Fruit fly (Drosophila melanogaster) whole organism, embryonic: ENCODE data around the gene CG11920.

Source experiments
- Asciz ChIP-seq: fragments of 200-800 bp; sonication (Bioruptor generic); optimal IDR thresholded peaks from 2 replicates; lab custom pipeline; 2017; ENCODE audit warnings: missing biosample characterization, mild to moderate bottlenecking, missing genetic modification characterization, missing genetic modification reagents
- C15 ChIP-seq: fragments of 200-800 bp; sonication (Bioruptor generic); IDR thresholded peaks from 3 replicates; pipeline ENCODE4 v1.3.6; 2022; ENCODE audit warnings: missing biosample characterization, missing genetic modification characterization
- CG10147 ChIP-seq: fragments of 200-800 bp; sonication (Bioruptor generic); optimal IDR thresholded peaks from 2 replicates; lab custom pipeline; 2019; ENCODE audit warnings: missing biosample characterization, mild to moderate bottlenecking, missing genetic modification characterization, moderate library complexity
- CG10267 ChIP-seq: fragments of 200-800 bp; sonication (Bioruptor generic); optimal IDR thresholded peaks from 2 replicates; lab custom pipeline; 2018; ENCODE audit warnings: missing biosample characterization, mild to moderate bottlenecking, missing genetic modification characterization, moderate library complexity
- CG10274 ChIP-seq: fragments of 200-800 bp; sonication (Bioruptor generic); optimal IDR thresholded peaks from 3 replicates; lab custom pipeline; 2017; ENCODE audit warnings: missing biosample characterization, mild to moderate bottlenecking, missing genetic modification characterization
- CG10654 ChIP-seq: fragments of 200-800 bp; sonication (Bioruptor generic); optimal IDR thresholded peaks from 2 replicates; lab custom pipeline; 2016; ENCODE audit warnings: missing biosample characterization, missing genetic modification characterization
- CG13296 ChIP-seq: fragments of 200-800 bp; sonication (Bioruptor generic); optimal IDR thresholded peaks from 3 replicates; lab custom pipeline; 2018; ENCODE audit warnings: missing biosample characterization, mild to moderate bottlenecking, missing genetic modification characterization
- CG17829 ChIP-seq: fragments of 200-800 bp; optimal IDR thresholded peaks from 2 replicates; lab custom pipeline; 2019; ENCODE audit warnings: missing biosample characterization, mild to moderate bottlenecking, missing genetic modification characterization, moderate library complexity
- CG30020 ChIP-seq: fragments of 200-800 bp; optimal IDR thresholded peaks from 2 replicates; lab custom pipeline; 2019; ENCODE audit warnings: missing biosample characterization, mild to moderate bottlenecking, missing genetic modification characterization, moderate library complexity
- CG32772 ChIP-seq: fragments of 200-800 bp; sonication (Bioruptor generic); IDR thresholded peaks from 2 replicates; pipeline ENCODE4 v1.3.6; 2022; ENCODE audit warnings: missing biosample characterization, missing genetic modification characterization
- CG34422 ChIP-seq: fragments of 200-800 bp; sonication (Bioruptor generic); IDR thresholded peaks from 3 replicates; pipeline ENCODE4 v1.3.6; 2022; ENCODE audit warnings: missing biosample characterization, missing genetic modification characterization
- CG3838 ChIP-seq: fragments of 200-800 bp; sonication (Bioruptor generic); optimal IDR thresholded peaks from 3 replicates; lab custom pipeline; 2016; ENCODE audit warnings: missing biosample characterization, missing genetic modification characterization
- CG4328 ChIP-seq: fragments of 200-800 bp; sonication (Bioruptor generic); optimal IDR thresholded peaks from 3 replicates; lab custom pipeline; 2017; ENCODE audit warnings: missing biosample characterization, missing genetic modification reagents, missing genetic modification characterization
- CG4424 ChIP-seq: fragments of 200-800 bp; sonication (Bioruptor generic); optimal IDR thresholded peaks from 3 replicates; lab custom pipeline; 2016; ENCODE audit warnings: missing biosample characterization, missing genetic modification characterization
- CG6175 ChIP-seq: fragments of 200-800 bp; sonication (Bioruptor generic); IDR thresholded peaks from 3 replicates; pipeline ENCODE4 v1.3.6; 2022; ENCODE audit warnings: missing biosample characterization, missing genetic modification characterization
- CG6854 ChIP-seq: fragments of 200-800 bp; sonication (Bioruptor generic); optimal IDR thresholded peaks from 3 replicates; lab custom pipeline; 2017; ENCODE audit warnings: missing biosample characterization, mild to moderate bottlenecking, missing genetic modification characterization
- CG7928 ChIP-seq: fragments of 200-800 bp; sonication (Bioruptor generic); optimal IDR thresholded peaks from 2 replicates; lab custom pipeline; 2017; ENCODE audit warnings: missing biosample characterization, mild to moderate bottlenecking, missing genetic modification characterization
- CG8478 ChIP-seq: fragments of >200 bp; optimal IDR thresholded peaks from 2 replicates; lab custom pipeline; 2018
- CG8924 ChIP-seq: fragments of 200-800 bp; optimal IDR thresholded peaks from 3 replicates; lab custom pipeline; 2019; ENCODE audit warnings: missing biosample characterization, mild to moderate bottlenecking, missing genetic modification characterization, moderate library complexity
- CkIIα-i1 ChIP-seq: fragments of 200-800 bp; sonication (Bioruptor generic); IDR thresholded peaks from 2 replicates; pipeline ENCODE4 v1.3.6; 2022; ENCODE audit warnings: missing biosample characterization, missing genetic modification characterization
- Dek ChIP-seq: fragments of 200-800 bp; sonication (Bioruptor generic); optimal IDR thresholded peaks from 3 replicates; lab custom pipeline; 2019; ENCODE audit warnings: missing biosample characterization, mild to moderate bottlenecking, missing genetic modification characterization, moderate library complexity
- Ets97D ChIP-seq: fragments of 200-800 bp; sonication (Bioruptor generic); optimal IDR thresholded peaks from 3 replicates; lab custom pipeline; 2016; ENCODE audit warnings: missing biosample characterization, missing genetic modification characterization
- Fer3 ChIP-seq: fragments of 200-800 bp; sonication (Bioruptor generic); optimal IDR thresholded peaks from 2 replicates; lab custom pipeline; 2018; ENCODE audit warnings: missing biosample characterization, mild to moderate bottlenecking, missing genetic modification characterization, moderate library complexity
- Gsc ChIP-seq: fragments of 200-800 bp; sonication (Bioruptor generic); IDR thresholded peaks from 2 replicates; pipeline ENCODE4 v1.3.6; 2022; ENCODE audit warnings: missing biosample characterization, missing genetic modification characterization
- HLH3B ChIP-seq: fragments of 200-800 bp; sonication (Bioruptor generic); IDR thresholded peaks from 2 replicates; pipeline ENCODE4 v1.3.6; 2022; ENCODE audit warnings: missing biosample characterization, missing genetic modification characterization
- Hr78 ChIP-seq, 2 experiments: fragments of 200-800 bp in 1 of 2; fragments of >200 bp in 1 of 2; sonication (Bioruptor generic) in 1 of 2; optimal IDR thresholded peaks; 2 replicates each; lab custom pipeline; 2017 to 2019; ENCODE audit warnings: missing biosample characterization in 2 of 2, missing genetic modification characterization in 2 of 2, mild to moderate bottlenecking in 1 of 2, moderate library complexity in 1 of 2
- Hsf ChIP-seq: fragments of 200-800 bp; sonication (Bioruptor generic); optimal IDR thresholded peaks from 3 replicates; lab custom pipeline; 2016; ENCODE audit warnings: missing biosample characterization, missing genetic modification characterization
- Mes4 ChIP-seq: fragments of 200-800 bp; sonication (Bioruptor generic); optimal IDR thresholded peaks from 2 replicates; lab custom pipeline; 2016; ENCODE audit warnings: missing biosample characterization, missing genetic modification characterization
- NC2β ChIP-seq: fragments of 200-800 bp; sonication (Bioruptor generic); optimal IDR thresholded peaks from 2 replicates; lab custom pipeline; 2016; ENCODE audit warnings: missing biosample characterization, missing genetic modification characterization
- Oli ChIP-seq: fragments of 200-800 bp; sonication (Bioruptor generic); optimal IDR thresholded peaks from 2 replicates; lab custom pipeline; 2018; ENCODE audit warnings: missing biosample characterization, mild to moderate bottlenecking, missing genetic modification characterization, moderate library complexity
- Optix ChIP-seq: fragments of 200-800 bp; sonication (Bioruptor generic); IDR thresholded peaks from 3 replicates; pipeline ENCODE4 v1.3.6; 2022; ENCODE audit warnings: missing biosample characterization, missing genetic modification characterization
- Pdp1 ChIP-seq, 2 experiments: fragments of 200-800 bp; sonication (Bioruptor generic); optimal IDR thresholded peaks; 3 replicates each; lab custom pipeline; 2016; ENCODE audit warnings: missing biosample characterization in 2 of 2, missing genetic modification characterization in 2 of 2, mild to moderate bottlenecking in 1 of 2, moderate library complexity in 1 of 2
- Ravus ChIP-seq: fragments of 200-800 bp; sonication (Bioruptor generic); IDR thresholded peaks from 2 replicates; pipeline ENCODE4 v1.3.6; 2022; ENCODE audit warnings: missing biosample characterization, missing genetic modification characterization
- Sox102F ChIP-seq: fragments of 200-800 bp; sonication (Bioruptor generic); optimal IDR thresholded peaks from 2 replicates; lab custom pipeline; 2018; ENCODE audit warnings: missing biosample characterization, mild to moderate bottlenecking, missing genetic modification characterization, moderate library complexity
- corto ChIP-seq: fragments of 200-800 bp; sonication (Bioruptor generic); optimal IDR thresholded peaks from 2 replicates; lab custom pipeline; 2016; ENCODE audit warnings: missing biosample characterization, mild to moderate bottlenecking, missing genetic modification characterization, moderate library complexity
- eve ChIP-seq, 2 experiments: fragments of >200 bp; optimal IDR thresholded peaks; 2 replicates each; lab custom pipeline; 2017; ENCODE audit warnings: missing biosample characterization in 2 of 2, missing genetic modification characterization in 2 of 2
- ewg ChIP-seq: fragments of 200-800 bp; sonication (Bioruptor generic); optimal IDR thresholded peaks from 3 replicates; lab custom pipeline; 2017; ENCODE audit warnings: mild to moderate bottlenecking, missing biosample characterization, missing genetic modification reagents, missing genetic modification characterization
- exex ChIP-seq: fragments of 200-800 bp; sonication (Bioruptor generic); optimal IDR thresholded peaks from 4 replicates; lab custom pipeline; 2018; ENCODE audit warnings: missing biosample characterization, mild to moderate bottlenecking, missing genetic modification characterization, moderate library complexity
- gem ChIP-seq: fragments of 200-800 bp; sonication (Bioruptor generic); optimal IDR thresholded peaks from 2 replicates; lab custom pipeline; 2019; ENCODE audit warnings: missing biosample characterization, mild to moderate bottlenecking, missing genetic modification characterization, moderate library complexity
- ind ChIP-seq: fragments of 200-800 bp; sonication (Bioruptor generic); optimal IDR thresholded peaks from 3 replicates; lab custom pipeline; 2016; ENCODE audit warnings: missing biosample characterization, missing genetic modification characterization
- inv ChIP-seq: fragments of 200-800 bp; sonication (Bioruptor generic); IDR thresholded peaks from 2 replicates; pipeline ENCODE4 v1.3.6; 2022; ENCODE audit warnings: missing biosample characterization, missing genetic modification characterization; ENCODE audit not compliant: partially characterized antibody
- lov ChIP-seq, 2 experiments: fragments of 200-800 bp in 1 of 2; fragments of >200 bp in 1 of 2; sonication (Bioruptor generic) in 1 of 2; IDR thresholded peaks in 1 of 2; optimal IDR thresholded peaks in 1 of 2; 2 replicates in 1 of 2; 3 replicates in 1 of 2; pipeline versions ENCODE4 v1.3.6 to Lab custom; 2017 to 2022; ENCODE audit warnings: missing biosample characterization in 1 of 2, missing genetic modification characterization in 1 of 2
- mam ChIP-seq: fragments of 200-800 bp; sonication (Bioruptor generic); optimal IDR thresholded peaks from 3 replicates; lab custom pipeline; 2016; ENCODE audit warnings: missing biosample characterization, missing genetic modification characterization
- psq ChIP-seq: fragments of 200-800 bp; sonication (Bioruptor generic); optimal IDR thresholded peaks from 2 replicates; lab custom pipeline; 2017; ENCODE audit warnings: missing biosample characterization, missing genetic modification characterization
- rib ChIP-seq: fragments of 200-800 bp; sonication (Bioruptor generic); IDR thresholded peaks from 2 replicates; pipeline ENCODE4 v1.3.6; 2022; ENCODE audit warnings: missing biosample characterization, missing genetic modification characterization
- run ChIP-seq: fragments of 200-800 bp; sonication (Bioruptor generic); optimal IDR thresholded peaks from 3 replicates; lab custom pipeline; 2018; ENCODE audit warnings: missing biosample characterization, mild to moderate bottlenecking, missing genetic modification characterization
- slbo ChIP-seq: fragments of 200-800 bp; sonication (Bioruptor generic); IDR thresholded peaks from 2 replicates; pipeline ENCODE4 v1.3.6; 2022; ENCODE audit warnings: missing biosample characterization, missing genetic modification characterization
- tgo ChIP-seq: fragments of 200-800 bp; sonication (Bioruptor generic); IDR thresholded peaks from 3 replicates; pipeline ENCODE4 v1.3.6; 2022; ENCODE audit warnings: missing biosample characterization, missing genetic modification characterization
- wor ChIP-seq: fragments of 200-800 bp; sonication (Bioruptor generic); IDR thresholded peaks from 2 replicates; pipeline ENCODE4 v1.3.6; 2022; ENCODE audit warnings: missing biosample characterization, missing genetic modification characterization
- zfh2 ChIP-seq: fragments of 200-800 bp; sonication (Bioruptor generic); optimal IDR thresholded peaks from 2 replicates; lab custom pipeline; 2016; ENCODE audit warnings: missing biosample characterization, missing genetic modification characterization

CG11920 gene

DNA sequence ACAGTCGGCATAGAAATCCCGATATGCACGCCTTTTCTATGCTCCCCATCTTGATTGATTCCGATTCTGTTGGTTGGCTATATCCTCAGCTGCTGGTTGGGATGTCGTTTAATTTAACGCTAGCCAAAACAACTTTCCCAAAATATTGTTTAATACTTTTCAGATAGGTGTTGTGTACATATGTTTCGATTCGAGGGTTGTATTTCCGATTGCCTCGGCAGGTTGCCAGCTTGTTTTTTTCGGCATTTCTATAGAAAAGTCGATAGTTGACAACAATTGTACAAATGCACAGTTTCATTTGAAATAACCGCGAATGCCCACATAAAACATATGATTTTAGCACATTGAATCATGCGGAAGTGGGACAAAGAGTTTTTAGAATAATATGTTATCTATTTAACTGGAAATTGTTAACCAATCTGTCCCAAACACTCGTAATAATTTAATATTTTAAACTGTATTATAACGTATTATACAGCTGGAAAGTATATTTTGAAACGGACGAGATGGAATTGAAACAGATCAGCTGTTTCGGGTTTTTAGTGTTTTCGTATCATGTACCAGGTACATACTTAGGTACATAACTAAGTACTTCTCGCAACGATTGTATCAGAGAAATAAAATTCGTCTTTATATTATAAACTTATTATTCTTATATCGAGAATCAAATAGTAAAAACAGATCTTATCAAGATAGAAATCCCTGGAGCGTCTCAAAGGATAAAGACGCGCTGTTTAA lies 20.1 kb upstream of the CG11920 start, which contains the start of gene CG31109 (continued):
- TF ChIP-seq Ets97D (GFP tag; lab: Kevin White, UChicago) (peak; percentile 74), CG10654 (GFP tag; lab: Kevin White, UChicago) (no peak), C15 (GFP tag; lab: Robert Waterston, UW) (no peak), CG6854 (no peak), CG7928 (GFP tag; lab: Kevin White, UChicago) (no peak), NC2β (GFP tag; lab: Kevin White, UChicago) (peak; percentile 34), CG34422 (GFP tag; lab: Robert Waterston, UW) (peak; percentile 48; the same call in 1 of the 3 replicates), Mes4 (no peak), CG4328 (GFP tag; lab: Kevin White, UChicago) (peak; percentile 11), corto (GFP tag; lab: Kevin White, UChicago) (no peak), psq (GFP tag; lab: Kevin White, UChicago) (no peak), Pdp1 (GFP tag; optimal IDR thresholded peaks at IDR 0.05; lab: Kevin White, UChicago) (peak in 1 of 2 experiments; percentile 26), CG8924 (tag; lab: Kevin White, UChicago) (peak; percentile 67), CG17829 (tag; lab: Kevin White, UChicago) (peak; percentile 31), ind (GFP tag; lab: Kevin White, UChicago) (peak; percentile 25), CG3838 (GFP tag; lab: Kevin White, UChicago) (no peak), Fer3 (tag; lab: Kevin White, UChicago) (peak; percentile 10), CkIIα-i1 (no peak), exex (no peak), Optix (GFP tag; lab: Robert Waterston, UW) (no peak), zfh2 (GFP tag; lab: Kevin White, UChicago) (peak; percentile 28), CG13296 (GFP tag; lab: Kevin White, UChicago) (peak; percentile 52), CG10267 (tag; lab: Kevin White, UChicago) (peak; percentile 50), CG32772 (no peak), Hr78 (GFP tag; optimal IDR thresholded peaks at IDR 0.05; lab: Kevin White, UChicago) (no peak), CG10147 (peak; percentile 40), inv (no peak), CG8478 (lab: Kevin White, UChicago) (no peak), CG4424 (GFP tag; lab: Kevin White, UChicago) (no peak), CG30020 (tag; lab: Kevin White, UChicago) (peak; percentile 92), HLH3B (GFP tag; lab: Robert Waterston, UW) (no peak), eve (GFP tag; optimal IDR thresholded peaks at IDR 0.05; lab: Kevin White, UChicago) (peak in 1 of 2 experiments; percentile 56), run (no peak), ewg (GFP tag; lab: Kevin White, UChicago) (no peak), CG6175 (GFP tag; lab: Robert Waterston, UW) (no peak), lov (optimal IDR thresholded peaks at IDR 0.05; lab: Kevin White, UChicago) (no peak), lov (GFP tag; IDR thresholded peaks at IDR 0.05; lab: Robert Waterston, UW) (no peak), Gsc (GFP tag; lab: Robert Waterston, UW) (no peak), Asciz (GFP tag; lab: Kevin White, UChicago) (no peak), Hsf (peak; percentile 2), Dek (tag; lab: Kevin White, UChicago) (no peak), rib (GFP tag; lab: Robert Waterston, UW) (no peak), Oli (tag; lab: Kevin White, UChicago) (no peak), Sox102F (GFP tag; lab: Kevin White, UChicago) (no peak), wor (GFP tag; lab: Robert Waterston, UW) (no peak), Ravus (GFP tag; lab: Robert Waterston, UW) (no peak), gem (tag; lab: Kevin White, UChicago) (peak; percentile 33), mam (GFP tag; lab: Kevin White, UChicago) (peak; percentile 43), tgo (GFP tag; lab: Robert Waterston, UW) (no peak), slbo (no peak), CG10274 (GFP tag; lab: Kevin White, UChicago) (no peak)
